Worm (Caenorhabditis elegans) whole organism, L4/young adult: Measurements from ENCODE around the gene Y22D7AR.14.

Source experiments
- W03F9.2 ChIP-seq: fragments of 150-350 bp; optimal IDR thresholded peaks from 2 replicates; lab custom pipeline; 2014; ENCODE audit warnings: missing biosample characterization, missing genetic modification characterization
- dao-5 ChIP-seq: sonication (generic microtip); optimal IDR thresholded peaks from 2 replicates; lab custom pipeline; 2016; ENCODE audit warnings: missing genotype, missing genetic modification characterization, moderate library complexity, missing compliant biosample characterization
- him-1 ChIP-seq: sonication (generic microtip); optimal IDR thresholded peaks from 2 replicates; lab custom pipeline; 2016; ENCODE audit warnings: missing genotype, missing genetic modification reagents, missing genetic modification characterization, missing compliant biosample characterization

Y22D7AR.14 gene

DNA sequence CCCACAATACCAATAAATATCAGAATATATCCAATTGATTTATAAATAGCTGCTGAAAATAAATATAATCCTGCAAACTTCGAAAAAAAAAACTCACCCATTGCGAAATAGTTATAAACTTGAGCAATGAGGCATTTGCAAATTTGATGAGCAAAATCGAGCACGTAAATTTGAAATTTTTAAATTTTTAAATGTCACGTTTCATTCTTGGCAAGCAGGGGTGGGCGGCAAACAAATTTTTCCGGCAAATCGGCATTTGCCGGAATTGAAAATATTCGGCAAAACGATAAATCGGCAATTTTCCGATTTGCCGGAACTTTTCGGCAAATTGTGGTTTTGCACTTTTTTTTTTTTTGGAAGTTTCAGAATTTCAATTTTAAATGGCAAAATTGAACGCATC lies at the start of gene Y22D7AR.14:
Y22D7AR.14 (minus strand) TSS at position 101 of the 400 bp plus-strand sequence.
- TF ChIP-seq W03F9.2 (tag; lab: Kevin White, UChicago) (no peak), dao-5 (tag; lab: Kevin White, UChicago) (no peak), him-1 (tag; lab: Kevin White, UChicago) (no peak)

DNA sequence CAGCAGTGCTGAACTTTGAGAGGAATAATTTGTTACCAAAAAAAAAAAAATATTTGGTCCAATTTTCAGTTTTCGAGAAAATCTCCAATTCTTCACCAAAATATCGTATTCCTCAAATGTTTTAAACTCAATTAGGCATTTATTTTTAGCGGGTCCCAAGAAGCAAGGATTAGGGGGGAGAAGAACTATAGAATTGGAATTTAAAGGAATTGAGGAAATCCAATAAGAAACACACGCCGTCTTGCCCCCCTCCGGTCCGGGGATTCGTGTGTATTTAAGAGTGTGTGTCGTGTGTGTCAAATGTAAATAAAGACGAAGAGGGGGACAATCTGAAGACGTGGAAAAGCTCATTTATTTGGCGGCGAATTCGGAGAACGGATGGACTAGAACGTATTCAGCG lies 43.6 kb upstream of the Y22D7AR.14 start:
- TF ChIP-seq him-1 (tag; lab: Kevin White, UChicago) (no peak), dao-5 (tag; lab: Kevin White, UChicago) (no peak), W03F9.2 (tag; lab: Kevin White, UChicago) (no peak)

DNA sequence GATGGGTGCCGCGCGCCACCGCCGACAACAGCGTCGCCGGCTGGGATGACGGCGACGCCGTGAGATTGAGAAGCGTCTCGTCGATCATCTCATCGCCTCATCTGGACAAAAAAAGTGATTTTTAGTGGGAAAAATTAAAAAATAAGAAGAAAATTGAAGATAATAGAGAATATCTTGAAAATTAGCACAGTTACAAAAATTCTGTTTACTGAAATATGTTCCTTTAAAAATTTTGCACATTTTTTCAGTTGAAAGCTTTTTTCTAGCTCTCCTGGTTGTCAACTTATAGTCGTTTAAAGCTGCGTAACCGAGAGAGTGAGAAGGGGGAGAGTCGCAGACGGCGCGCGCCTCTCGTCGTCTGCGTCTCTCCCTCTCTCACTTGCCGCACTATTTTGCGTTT lies 43.2 kb upstream of the Y22D7AR.14 start, which contains the start of gene ser-4:
ser-4 (minus strand) TSS at position 101 of the 400 bp plus-strand sequence.
- no peak for TF ChIP-seq him-1 (tag; lab: Kevin White, UChicago)
- no peak for TF ChIP-seq W03F9.2 (tag; lab: Kevin White, UChicago)
- TF ChIP-seq dao-5 (tag; lab: Kevin White, UChicago) = no peak

ce11 chrIII:1731850-1732249 lies 42.0 kb upstream of the Y22D7AR.14 start:
- TF ChIP-seq dao-5 (tag; lab: Kevin White, UChicago) (no peak), him-1 (tag; lab: Kevin White, UChicago) (no peak), W03F9.2 (tag; lab: Kevin White, UChicago) (no peak)

- TF ChIP-seq W03F9.2 (tag; lab: Kevin White, UChicago) (no peak), dao-5 (tag; lab: Kevin White, UChicago) (no peak), him-1 (tag; lab: Kevin White, UChicago) (no peak)
These were observed 29.0 kb upstream of the Y22D7AR.14 start for ce11 chrIII:1718800-1719199.

DNA sequence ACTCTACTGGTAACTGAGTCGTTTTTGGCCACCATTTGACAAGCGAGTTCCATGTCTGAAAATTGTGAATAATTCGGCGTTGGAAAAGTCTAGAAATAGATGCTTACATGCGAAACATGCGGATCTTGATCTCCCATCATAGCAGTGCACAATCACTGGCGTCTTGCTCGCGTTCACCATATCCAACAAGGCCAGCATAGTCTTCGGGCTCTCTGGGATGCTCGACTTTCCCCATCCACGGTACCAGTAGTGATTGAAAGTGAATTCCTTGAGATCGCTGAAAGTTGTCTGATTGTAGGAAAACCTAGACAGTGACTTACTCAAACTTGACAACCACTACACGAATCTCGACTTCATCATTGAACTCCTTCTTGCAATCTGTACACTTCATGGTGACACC lies 27.9 kb upstream of the Y22D7AR.14 start:
- TF ChIP-seq dao-5 (tag; lab: Kevin White, UChicago) (no peak), W03F9.2 (tag; lab: Kevin White, UChicago) (no peak), him-1 (tag; lab: Kevin White, UChicago) (no peak)

ce11 chrIII:1713991-1714611 lies 24.3 kb upstream of the Y22D7AR.14 start:
- TF ChIP-seq W03F9.2 (tag; lab: Kevin White, UChicago) (no peak), dao-5 (tag; lab: Kevin White, UChicago) (no peak), him-1 (tag; lab: Kevin White, UChicago) (no peak)

DNA sequence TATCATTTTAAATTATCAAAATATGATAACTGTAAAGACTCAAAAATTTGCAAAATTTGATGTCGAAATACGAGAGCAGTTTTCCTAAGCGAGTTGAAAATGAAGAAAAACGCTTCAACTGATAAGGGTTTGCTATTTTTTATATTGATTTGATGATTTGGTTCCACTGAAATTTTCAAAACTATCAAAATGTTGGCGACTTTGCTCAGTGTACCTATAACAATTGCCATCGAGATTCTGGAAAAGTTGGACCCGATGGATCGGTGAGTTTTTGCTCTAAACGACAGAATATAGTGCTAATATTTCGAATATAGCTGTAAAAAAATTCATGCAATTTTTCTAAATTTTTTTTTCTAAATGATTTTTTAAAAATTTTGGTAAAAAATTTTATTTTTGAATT lies 16.0 kb upstream of the Y22D7AR.14 start, which contains the start of the genes fbxa-13 and Y22D7AR.2:
fbxa-13 (minus strand) TSS at position 101 of the 400 bp plus-strand sequence.
Y22D7AR.2 (plus strand) TSS at position 148 of the 400 bp plus-strand sequence.
- no peak for TF ChIP-seq him-1 (tag; lab: Kevin White, UChicago)
- no peak for TF ChIP-seq dao-5 (tag; lab: Kevin White, UChicago)
- TF ChIP-seq W03F9.2 (tag; lab: Kevin White, UChicago) = no peak

- no peak for TF ChIP-seq W03F9.2 (tag; lab: Kevin White, UChicago)
- TF ChIP-seq dao-5 (tag; lab: Kevin White, UChicago) = no peak
- no peak for TF ChIP-seq him-1 (tag; lab: Kevin White, UChicago)
These were observed 15.5 kb upstream of the Y22D7AR.14 start for ce11 chrIII:1705331-1705730.

- TF ChIP-seq W03F9.2 (tag; lab: Kevin White, UChicago) (no peak), dao-5 (tag; lab: Kevin White, UChicago) (no peak), him-1 (tag; lab: Kevin White, UChicago) (no peak)
These were observed 14.2 kb upstream of the Y22D7AR.14 start for ce11 chrIII:1704020-1704419.

DNA sequence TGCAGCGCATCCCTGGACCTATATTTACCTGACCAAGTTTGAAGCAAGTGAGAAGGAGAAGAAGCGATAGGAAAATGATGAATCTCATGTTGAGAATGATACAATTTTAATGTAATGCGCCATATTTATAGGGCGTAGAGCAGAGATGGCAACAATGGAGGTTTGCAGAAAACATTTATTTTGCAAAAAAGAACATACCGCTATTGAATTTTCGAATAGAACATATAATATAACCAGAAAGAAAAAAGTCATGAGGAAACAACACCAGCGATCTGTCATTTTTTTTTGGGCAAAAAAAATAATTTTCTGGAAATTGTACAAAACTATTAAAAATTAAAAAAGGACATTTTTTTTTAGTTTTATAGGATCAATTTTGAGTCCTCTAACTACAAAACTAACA lies 12.5 kb upstream of the Y22D7AR.14 start, which contains the start of gene spex-3:
spex-3 (minus strand) TSS at position 101 of the 400 bp plus-strand sequence.
- no peak for TF ChIP-seq dao-5 (tag; lab: Kevin White, UChicago)
- no peak for TF ChIP-seq him-1 (tag; lab: Kevin White, UChicago)
- TF ChIP-seq W03F9.2 (tag; lab: Kevin White, UChicago) = no peak

ce11 chrIII:1698842-1699241 lies 9.0 kb upstream of the Y22D7AR.14 start, which contains the start of gene fbxa-74:
Gene fbxa-74, minus strand, starts transcription at chrIII:1698986.
- no peak for TF ChIP-seq dao-5 (tag; lab: Kevin White, UChicago)
- TF ChIP-seq him-1 (tag; lab: Kevin White, UChicago) = no peak
- TF ChIP-seq W03F9.2 (tag; lab: Kevin White, UChicago) = no peak

- no peak for TF ChIP-seq dao-5 (tag; lab: Kevin White, UChicago)
- TF ChIP-seq him-1 (tag; lab: Kevin White, UChicago) = no peak
- no peak for TF ChIP-seq W03F9.2 (tag; lab: Kevin White, UChicago)
These were observed 5.2 kb upstream of the Y22D7AR.14 start, which contains the start of gene srd-64 for ce11 chrIII:1695006-1695405. Gene srd-64, minus strand, starts transcription at chrIII:1695106.

ce11 chrIII:1687999-1688398 lies 1.8 kb downstream of the Y22D7AR.14 start, which contains the start of gene Y22D7AR.7:
Gene Y22D7AR.7, minus strand, starts transcription at chrIII:1688099.
- TF ChIP-seq dao-5 (tag; lab: Kevin White, UChicago) (no peak), W03F9.2 (tag; lab: Kevin White, UChicago) (no peak), him-1 (tag; lab: Kevin White, UChicago) (no peak)
